Fruit fly (Drosophila melanogaster) whole organism, embryonic: ENCODE results near the gene CG9288.

ENCODE experiments used
- Awh ChIP-seq: fragments of 200-800 bp; sonication (Bioruptor generic); IDR thresholded peaks from 2 replicates; pipeline ENCODE4, ENCODE4 v1.3.6; 2022; ENCODE audit warnings: missing biosample characterization, missing genetic modification characterization
- B-H1 ChIP-seq: fragments of 200-800 bp; sonication (Bioruptor generic); IDR thresholded peaks from 3 replicates; pipeline ENCODE4 v1.3.6; 2022; ENCODE audit warnings: missing biosample characterization, missing genetic modification characterization
- Bgb ChIP-seq: fragments of 200-800 bp; sonication (Bioruptor generic); IDR thresholded peaks from 2 replicates; pipeline ENCODE4 v1.3.6; 2022; ENCODE audit warnings: missing biosample characterization, missing genetic modification characterization; ENCODE audit not compliant: partially characterized antibody
- CG10654 ChIP-seq: fragments of 200-800 bp; sonication (Bioruptor generic); optimal IDR thresholded peaks from 2 replicates; lab custom pipeline; 2016; ENCODE audit warnings: missing biosample characterization, missing genetic modification characterization
- CG12299 ChIP-seq: fragments of 200-800 bp; sonication (Bioruptor generic); optimal IDR thresholded peaks from 2 replicates; lab custom pipeline; 2018; ENCODE audit warnings: missing biosample characterization, mild to moderate bottlenecking, missing genetic modification characterization
- CG12659 ChIP-seq: fragments of 200-800 bp; sonication (Bioruptor generic); optimal IDR thresholded peaks from 3 replicates; lab custom pipeline; 2017; ENCODE audit warnings: mild to moderate bottlenecking, missing biosample characterization, missing genetic modification reagents, missing genetic modification characterization
- CG12744 ChIP-seq: fragments of 200-800 bp; sonication (Bioruptor generic); optimal IDR thresholded peaks from 2 replicates; lab custom pipeline; 2016; ENCODE audit warnings: missing biosample characterization, missing genetic modification characterization
- CG13894 ChIP-seq: fragments of 200-800 bp; sonication (Bioruptor generic); optimal IDR thresholded peaks from 3 replicates; lab custom pipeline; 2018; ENCODE audit warnings: missing biosample characterization, mild to moderate bottlenecking, missing genetic modification characterization, moderate library complexity
- CG14014 ChIP-seq: fragments of 200-800 bp; sonication (Bioruptor generic); IDR thresholded peaks from 2 replicates; pipeline ENCODE4 v1.3.6; 2022; ENCODE audit warnings: missing biosample characterization, missing genetic modification characterization
- CG1529 ChIP-seq: fragments of 200-800 bp; sonication (Bioruptor generic); optimal IDR thresholded peaks from 3 replicates; lab custom pipeline; 2018; ENCODE audit warnings: missing biosample characterization, missing genetic modification characterization
- CG15601 ChIP-seq: fragments of 200-800 bp; sonication (Bioruptor generic); optimal IDR thresholded peaks from 3 replicates; lab custom pipeline; 2019; ENCODE audit warnings: missing biosample characterization, mild to moderate bottlenecking, missing genetic modification characterization, moderate library complexity
- CG16815 ChIP-seq: fragments of 200-800 bp; sonication (Bioruptor generic); optimal IDR thresholded peaks from 3 replicates; lab custom pipeline; 2017; ENCODE audit warnings: missing biosample characterization, mild to moderate bottlenecking, missing genetic modification characterization
- CG17385 ChIP-seq: fragments of 200-800 bp; sonication (Bioruptor generic); optimal IDR thresholded peaks from 3 replicates; lab custom pipeline; 2018; ENCODE audit warnings: missing biosample characterization, mild to moderate bottlenecking, missing genetic modification characterization
- CG17829 ChIP-seq: fragments of 200-800 bp; optimal IDR thresholded peaks from 2 replicates; lab custom pipeline; 2019; ENCODE audit warnings: missing biosample characterization, mild to moderate bottlenecking, missing genetic modification characterization, moderate library complexity
- CG1832 ChIP-seq: fragments of 200-800 bp; sonication (Bioruptor generic); optimal IDR thresholded peaks from 2 replicates; lab custom pipeline; 2017; ENCODE audit warnings: missing biosample characterization, mild to moderate bottlenecking, missing genetic modification characterization, inconsistent platforms
- CG3163 ChIP-seq: fragments of 200-800 bp; sonication (Bioruptor generic); optimal IDR thresholded peaks from 3 replicates; lab custom pipeline; 2016; ENCODE audit warnings: missing biosample characterization, missing genetic modification characterization
- CG32772 ChIP-seq: fragments of 200-800 bp; sonication (Bioruptor generic); IDR thresholded peaks from 2 replicates; pipeline ENCODE4 v1.3.6; 2022; ENCODE audit warnings: missing biosample characterization, missing genetic modification characterization
- CG3407 ChIP-seq: fragments of 200-800 bp; sonication (Bioruptor generic); optimal IDR thresholded peaks from 2 replicates; lab custom pipeline; 2018; ENCODE audit warnings: missing biosample characterization, mild to moderate bottlenecking, missing genetic modification characterization
- CG6272 ChIP-seq: fragments of 200-800 bp; sonication (Bioruptor generic); IDR thresholded peaks from 2 replicates; pipeline ENCODE4 v1.3.6; 2022; ENCODE audit warnings: missing biosample characterization, missing genetic modification characterization
- CG7839 ChIP-seq: fragments of 200-800 bp; sonication (Bioruptor generic); optimal IDR thresholded peaks from 3 replicates; lab custom pipeline; 2018; ENCODE audit warnings: missing biosample characterization, mild to moderate bottlenecking, missing genetic modification characterization, moderate library complexity
- Eip74EF ChIP-seq, 2 experiments: fragments of 200-800 bp in 1 of 2; fragments of >200 bp in 1 of 2; sonication (Bioruptor generic) in 1 of 2; optimal IDR thresholded peaks; 2 replicates each; lab custom pipeline; 2017 to 2019; ENCODE audit warnings: missing biosample characterization in 2 of 2, missing genetic modification characterization in 2 of 2, mild to moderate bottlenecking in 1 of 2, moderate library complexity in 1 of 2
- Gug ChIP-seq: fragments of 200-800 bp; sonication (Bioruptor generic); IDR thresholded peaks from 4 replicates; pipeline ENCODE4 v1.3.6; 2022; ENCODE audit warnings: missing biosample characterization, missing genetic modification characterization
- Hand ChIP-seq: fragments of 200-800 bp; sonication (Bioruptor generic); optimal IDR thresholded peaks from 2 replicates; lab custom pipeline; 2017; ENCODE audit warnings: mild to moderate bottlenecking, missing biosample characterization, missing genetic modification reagents, missing genetic modification characterization
- Jarid2 ChIP-seq: fragments of 200-800 bp; sonication (Bioruptor generic); optimal IDR thresholded peaks from 3 replicates; lab custom pipeline; 2017; ENCODE audit warnings: mild to moderate bottlenecking, missing biosample characterization, missing genetic modification reagents, missing genetic modification characterization
- Nf-YB ChIP-seq: fragments of 200-800 bp; sonication (Bioruptor generic); optimal IDR thresholded peaks from 3 replicates; lab custom pipeline; 2019; ENCODE audit warnings: missing biosample characterization, mild to moderate bottlenecking, missing genetic modification characterization, moderate library complexity
- Sox100B ChIP-seq: fragments of 200-800 bp; sonication (Bioruptor generic); optimal IDR thresholded peaks from 3 replicates; lab custom pipeline; 2018; ENCODE audit warnings: missing biosample characterization, mild to moderate bottlenecking, missing genetic modification characterization
- Taf1 ChIP-seq: fragments of 200-800 bp; sonication (Bioruptor generic); IDR thresholded peaks from 2 replicates; pipeline ENCODE4 v1.3.6; 2022; ENCODE audit warnings: missing biosample characterization, missing genetic modification characterization
- ac ChIP-seq: fragments of 200-800 bp; sonication (Bioruptor generic); optimal IDR thresholded peaks from 3 replicates; lab custom pipeline; 2017; ENCODE audit warnings: missing biosample characterization, mild to moderate bottlenecking, missing genetic modification characterization
- aop ChIP-seq: fragments of 200-800 bp; sonication (Bioruptor generic); IDR thresholded peaks from 2 replicates; pipeline ENCODE4 v1.3.6; 2022; ENCODE audit warnings: missing biosample characterization, missing genetic modification characterization
- cas ChIP-seq: fragments of 200-800 bp; sonication (Bioruptor generic); IDR thresholded peaks from 2 replicates; pipeline ENCODE4 v1.3.6; 2022; ENCODE audit warnings: missing biosample characterization, missing genetic modification characterization
- cg ChIP-seq: fragments of 200-800 bp; sonication (Bioruptor generic); optimal IDR thresholded peaks from 3 replicates; lab custom pipeline; 2019; ENCODE audit warnings: missing biosample characterization, mild to moderate bottlenecking, missing genetic modification characterization, moderate library complexity
- dan ChIP-seq: fragments of 200-800 bp; sonication (Bioruptor generic); IDR thresholded peaks from 2 replicates; pipeline ENCODE4 v1.3.6; 2022; ENCODE audit warnings: missing biosample characterization, missing genetic modification characterization
- dimm ChIP-seq: fragments of 200-800 bp; sonication (Bioruptor generic); IDR thresholded peaks from 2 replicates; pipeline ENCODE4 v1.3.6; 2022; ENCODE audit warnings: missing biosample characterization, missing genetic modification characterization
- dysf ChIP-seq: fragments of 200-800 bp; sonication (Bioruptor generic); IDR thresholded peaks from 3 replicates; pipeline ENCODE4 v1.3.6; 2022; ENCODE audit warnings: missing biosample characterization, missing genetic modification characterization
- ems ChIP-seq: fragments of 200-800 bp; sonication (Bioruptor generic); optimal IDR thresholded peaks from 3 replicates; lab custom pipeline; 2016; ENCODE audit warnings: missing biosample characterization, missing genetic modification characterization
- en ChIP-seq: fragments of 200-800 bp; sonication (Bioruptor generic); optimal IDR thresholded peaks from 2 replicates; lab custom pipeline; 2016; ENCODE audit warnings: missing biosample characterization, missing genetic modification characterization
- esg ChIP-seq: fragments of 200-800 bp; sonication (Bioruptor generic); conservative IDR thresholded peaks from 2 replicates; pipeline ENCODE4 v1.3.6; 2022; ENCODE audit warnings: missing biosample characterization, missing genetic modification characterization
- grn ChIP-seq: fragments of 200-800 bp; sonication (Bioruptor generic); optimal IDR thresholded peaks from 3 replicates; lab custom pipeline; 2017; ENCODE audit warnings: missing biosample characterization, missing genetic modification characterization
- sc ChIP-seq, 3 experiments: fragments of >200 bp in 2 of 3; fragments of 200-800 bp in 1 of 3; sonication (Bioruptor generic) in 1 of 3; optimal IDR thresholded peaks; 2 replicates in 2 of 3; 3 replicates in 1 of 3; lab custom pipeline; 2017; ENCODE audit warnings: mild to moderate bottlenecking in 1 of 3, missing biosample characterization in 1 of 3, missing genetic modification characterization in 1 of 3, missing genetic modification reagents in 1 of 3
- schlank ChIP-seq: fragments of 200-800 bp; sonication (Bioruptor generic); optimal IDR thresholded peaks from 2 replicates; lab custom pipeline; 2018; ENCODE audit warnings: missing biosample characterization, mild to moderate bottlenecking, missing genetic modification characterization
- sd ChIP-seq: fragments of 200-800 bp; sonication (Bioruptor generic); optimal IDR thresholded peaks from 3 replicates; lab custom pipeline; 2018; ENCODE audit warnings: missing biosample characterization, mild to moderate bottlenecking, missing genetic modification characterization, moderate library complexity
- sqz ChIP-seq: fragments of 200-800 bp; sonication (Bioruptor generic); optimal IDR thresholded peaks from 3 replicates; lab custom pipeline; 2018; ENCODE audit warnings: missing biosample characterization, mild to moderate bottlenecking, missing genetic modification characterization
- sug ChIP-seq: fragments of 200-800 bp; optimal IDR thresholded peaks from 2 replicates; lab custom pipeline; 2019; ENCODE audit warnings: missing biosample characterization, mild to moderate bottlenecking, missing genetic modification characterization, moderate library complexity
- tna ChIP-seq: fragments of 200-800 bp; sonication (Bioruptor generic); IDR thresholded peaks from 2 replicates; pipeline ENCODE4 v1.3.6; 2022; ENCODE audit warnings: missing biosample characterization, missing genetic modification characterization; ENCODE audit not compliant: partially characterized antibody
- trh ChIP-seq: fragments of 200-800 bp; sonication (Bioruptor generic); optimal IDR thresholded peaks from 2 replicates; lab custom pipeline; 2016; ENCODE audit warnings: missing biosample characterization, missing genetic modification characterization
- unc-4 ChIP-seq: fragments of 200-800 bp; sonication (Bioruptor generic); IDR thresholded peaks from 2 replicates; pipeline ENCODE4 v1.3.6; 2022; ENCODE audit warnings: missing biosample characterization, missing genetic modification characterization; ENCODE audit not compliant: partially characterized antibody
- wdn ChIP-seq: fragments of 200-800 bp; sonication (Bioruptor generic); IDR thresholded peaks from 2 replicates; pipeline ENCODE4 v1.3.6; 2022; ENCODE audit warnings: missing biosample characterization, missing genetic modification characterization
- zfh1 ChIP-seq: fragments of 200-800 bp; sonication (Bioruptor generic); IDR thresholded peaks from 3 replicates; pipeline ENCODE4 v1.3.6; 2022; ENCODE audit warnings: missing biosample characterization, missing genetic modification characterization
- zfh2 ChIP-seq: fragments of 200-800 bp; sonication (Bioruptor generic); optimal IDR thresholded peaks from 2 replicates; lab custom pipeline; 2016; ENCODE audit warnings: missing biosample characterization, missing genetic modification characterization

CG9288 gene

DNA sequence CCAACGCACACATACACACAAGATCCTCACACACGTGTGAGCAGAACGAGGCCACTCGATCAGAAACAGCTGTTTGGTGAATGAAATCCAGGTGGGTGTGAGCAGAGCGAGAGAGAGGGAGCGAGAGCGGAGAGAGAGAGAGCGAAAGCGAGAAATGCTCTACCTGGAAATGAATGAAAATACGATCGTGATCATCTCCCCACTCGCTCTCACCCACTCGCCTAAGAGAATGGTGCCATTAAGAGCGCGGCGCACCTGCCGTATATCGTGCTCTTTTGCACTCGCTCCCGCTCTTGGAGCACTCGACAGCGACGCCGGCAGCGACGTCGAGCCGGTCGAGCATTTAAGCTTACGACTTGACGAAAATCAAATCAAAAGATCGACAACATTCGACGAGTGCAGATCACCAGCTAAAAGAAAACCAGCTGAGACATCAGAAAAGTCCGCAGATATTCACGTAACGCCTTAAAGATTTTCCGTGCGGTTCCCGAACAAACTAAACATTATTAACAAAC, 33.4 kb downstream of the CG9288 start, which contains the start of the genes tal-1A, tal-2A, tal-3A and tal-AA (continued):
- TF ChIP-seq esg (GFP tag; lab: Robert Waterston, UW) (no peak), sug (no peak), CG12744 (GFP tag; lab: Kevin White, UChicago) (no peak), CG10654 (GFP tag; lab: Kevin White, UChicago) (no peak), Nf-YB (GFP tag; lab: Kevin White, UChicago) (peak; percentile 90), en (GFP tag; lab: Kevin White, UChicago) (no peak), B-H1 (GFP tag; lab: Robert Waterston, UW) (no peak; the same call in 2 of the 3 replicates), schlank (no peak), CG6272 (GFP tag; lab: Robert Waterston, UW) (no peak), CG3407 (GFP tag; lab: Kevin White, UChicago) (no peak), Awh (GFP tag; lab: Robert Waterston, UW) (no peak; the same call in 1 of the 2 replicates), tna (GFP tag; lab: Robert Waterston, UW) (no peak), zfh1 (GFP tag; lab: Robert Waterston, UW) (peak; percentile 54; the same call in 1 of the 3 replicates), CG14014 (peak; percentile 30; the same call in 1 of the 2 replicates), wdn (0 out of 2 replicates have a peak, but pooled peaks have one; percentile 52), CG1529 (peak; percentile 18), sqz (peak; percentile 58), ems (GFP tag; lab: Kevin White, UChicago) (peak; percentile 30), cg (GFP tag; lab: Kevin White, UChicago) (peak; percentile 77), sc (optimal IDR thresholded peaks at IDR 0.05; lab: Kevin White, UChicago) (no peak), sc (GFP tag; optimal IDR thresholded peaks at IDR 0.05; lab: Kevin White, UChicago) (peak; percentile 19), CG13894 (no peak), Bgb (GFP tag; lab: Robert Waterston, UW) (no peak), Hand (GFP tag; lab: Kevin White, UChicago) (no peak), Sox100B (GFP tag; lab: Kevin White, UChicago) (no peak), dysf (no peak), CG15601 (tag; lab: Kevin White, UChicago) (no peak), Jarid2 (peak; percentile 87), CG1832 (GFP tag; lab: Kevin White, UChicago) (peak; percentile 81), Gug (GFP tag; lab: Robert Waterston, UW) (no peak), aop (GFP tag; lab: Robert Waterston, UW) (0 out of 2 replicates have a peak, but pooled peaks have one; percentile 24), Taf1 (GFP tag; lab: Robert Waterston, UW) (no peak), grn (GFP tag; lab: Kevin White, UChicago) (peak; percentile 14), sd (no peak), unc-4 (GFP tag; lab: Robert Waterston, UW) (0 out of 2 replicates have a peak, but pooled peaks have one; percentile 30), CG17385 (peak; percentile 65), Eip74EF (GFP tag; optimal IDR thresholded peaks at IDR 0.05; lab: Kevin White, UChicago) (peak in 1 of 2 experiments; percentile 72), dan (GFP tag; lab: Robert Waterston, UW) (no peak), CG12659 (no peak), CG17829 (tag; lab: Kevin White, UChicago) (peak; percentile 37), ac (GFP tag; lab: Kevin White, UChicago) (peak; percentile 81), cas (GFP tag; lab: Robert Waterston, UW) (no peak), CG3163 (peak; percentile 98), CG12299 (tag; lab: Kevin White, UChicago) (peak; percentile 19), trh (GFP tag; lab: Kevin White, UChicago) (no peak), CG16815 (no peak), zfh2 (GFP tag; lab: Kevin White, UChicago) (no peak), dimm (GFP tag; lab: Robert Waterston, UW) (no peak), CG32772 (no peak), CG7839 (tag; lab: Kevin White, UChicago) (no peak)
